Worm (Caenorhabditis elegans) whole organism, L4/young adult: ENCODE measurements around the gene Y7A5A.3.

Experiments
- dao-5 ChIP-seq: sonication (generic microtip); optimal IDR thresholded peaks from 2 replicates; lab custom pipeline; 2016; ENCODE audit warnings: missing genotype, missing genetic modification characterization, moderate library complexity, missing compliant biosample characterization
- him-1 ChIP-seq: sonication (generic microtip); optimal IDR thresholded peaks from 2 replicates; lab custom pipeline; 2016; ENCODE audit warnings: missing genotype, missing genetic modification reagents, missing genetic modification characterization, missing compliant biosample characterization

DNA sequence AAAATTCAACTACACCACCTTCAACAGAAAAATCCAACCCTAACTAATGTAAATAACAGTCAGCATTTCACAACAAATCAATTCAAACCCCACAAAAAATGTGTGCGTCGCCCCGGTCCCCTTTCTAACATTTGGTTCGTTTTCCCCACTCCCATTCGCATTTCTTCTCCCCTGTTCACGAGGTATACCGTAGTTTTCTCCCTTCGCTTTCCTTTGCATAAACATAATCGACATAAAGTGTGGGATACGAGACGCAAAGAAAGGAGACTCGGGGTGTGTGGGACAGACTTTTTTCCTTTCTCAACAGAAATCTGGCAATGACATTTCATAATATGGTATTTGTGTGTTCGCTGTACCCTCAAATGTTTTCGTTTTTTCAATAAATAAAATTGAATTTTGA is 26.9 kb upstream of the Y7A5A.3 start:
- TF ChIP-seq him-1 (tag; lab: Kevin White, UChicago), result no peak
- TF ChIP-seq dao-5 (tag; lab: Kevin White, UChicago), result no peak
